Fruit fly (Drosophila melanogaster): ENCODE data around the gene trh.

trh gene

DNA sequence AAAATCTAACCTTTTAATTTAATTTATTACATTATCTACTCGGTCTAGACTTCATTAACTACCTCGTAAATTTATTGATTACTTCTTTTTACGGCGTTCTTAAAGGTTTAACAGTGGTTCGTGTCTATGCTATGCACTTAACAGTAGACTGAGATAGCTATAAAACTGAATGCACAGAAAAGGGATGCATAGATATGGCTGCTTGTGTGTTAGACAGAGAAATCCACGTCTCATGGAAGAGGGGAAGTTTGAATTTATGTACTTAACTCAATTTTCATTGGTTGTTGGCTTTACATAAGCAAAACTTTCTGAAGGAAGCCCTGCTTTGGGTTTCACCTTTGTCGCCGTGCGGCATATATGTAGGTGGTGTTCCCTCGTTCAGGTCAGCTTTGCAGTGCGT lies 40.1 kb upstream of the trh start (continued):
- TF ChIP-seq sc (optimal IDR thresholded peaks at IDR 0.05) (no peak), sc (GFP tag; optimal IDR thresholded peaks at IDR 0.05) (no peak), CG14965 (GFP tag; optimal IDR thresholded peaks at IDR 0.05; ENCODE audit: borderline replicate concordance) (no peak), Hmr (GFP tag; optimal IDR thresholded peaks at IDR 0.05) (no peak), CG12744 (GFP tag; optimal IDR thresholded peaks at IDR 0.05) (no peak), CG6654 (GFP tag; optimal IDR thresholded peaks at IDR 0.05) (no peak), Nf-YB (GFP tag; optimal IDR thresholded peaks at IDR 0.05) (peak; percentile 99), CG33213 (GFP tag; optimal IDR thresholded peaks at IDR 0.05) (no peak), ash1 (GFP tag; optimal IDR thresholded peaks at IDR 0.05) (no peak), CG13287 (GFP tag; IDR thresholded peaks at IDR 0.05; ENCODE audit: partially characterized antibody) (no peak; the same call in 1 of the 2 replicates), jigr1 (GFP tag; IDR thresholded peaks at IDR 0.05) (no peak), toy (GFP tag; IDR thresholded peaks at IDR 0.05) (no peak), CG18262 (tag; optimal IDR thresholded peaks at IDR 0.05) (no peak), bsh (GFP tag; optimal IDR thresholded peaks at IDR 0.05) (no peak), Spps (tag; optimal IDR thresholded peaks at IDR 0.05) (no peak), Gug (GFP tag; IDR thresholded peaks at IDR 0.05) (no peak), CG15479 (GFP tag; optimal IDR thresholded peaks at IDR 0.05) (no peak), CG2129 (GFP tag; IDR thresholded peaks at IDR 0.05; ENCODE audit: partially characterized antibody) (no peak), Myb (GFP tag; optimal IDR thresholded peaks at IDR 0.05) (no peak), ind (GFP tag; optimal IDR thresholded peaks at IDR 0.05) (no peak), MTF-1 (GFP tag; optimal IDR thresholded peaks at IDR 0.05; ENCODE audit: borderline replicate concordance) (no peak), CG3838 (GFP tag; optimal IDR thresholded peaks at IDR 0.05) (no peak), Adf1 (GFP tag; IDR thresholded peaks at IDR 0.05) (no peak; the same call in 1 of the 2 replicates), Nf-YA (GFP tag; IDR thresholded peaks at IDR 0.05) (peak; percentile 78), Usf (GFP tag; optimal IDR thresholded peaks at IDR 0.05) (no peak), Mes4 (GFP tag; optimal IDR thresholded peaks at IDR 0.05) (no peak), CG11695 (GFP tag; IDR thresholded peaks at IDR 0.05) (no peak), CG13296 (GFP tag; optimal IDR thresholded peaks at IDR 0.05) (no peak), CG11560 (tag; IDR thresholded peaks at IDR 0.05) (no peak), CG8290 (GFP tag; optimal IDR thresholded peaks at IDR 0.05) (no peak), CG8290 (tag; optimal IDR thresholded peaks at IDR 0.05) (no peak), CG10431 (GFP tag; optimal IDR thresholded peaks at IDR 0.05) (no peak), CG11398 (GFP tag; optimal IDR thresholded peaks at IDR 0.05) (no peak), Fer1 (GFP tag; optimal IDR thresholded peaks at IDR 0.05) (no peak), CG15011 (GFP tag; optimal IDR thresholded peaks at IDR 0.05) (no peak), schlank (tag; optimal IDR thresholded peaks at IDR 0.05) (no peak), CG8388 (GFP tag; optimal IDR thresholded peaks at IDR 0.05) (no peak), wdn (GFP tag; IDR thresholded peaks at IDR 0.05) (no peak), Abd-B (GFP tag; optimal IDR thresholded peaks at IDR 0.05) (peak; percentile 73), Deaf1 (tag; optimal IDR thresholded peaks at IDR 0.05) (peak; percentile 31), oc (tag; optimal IDR thresholded peaks at IDR 0.05) (no peak)

DNA sequence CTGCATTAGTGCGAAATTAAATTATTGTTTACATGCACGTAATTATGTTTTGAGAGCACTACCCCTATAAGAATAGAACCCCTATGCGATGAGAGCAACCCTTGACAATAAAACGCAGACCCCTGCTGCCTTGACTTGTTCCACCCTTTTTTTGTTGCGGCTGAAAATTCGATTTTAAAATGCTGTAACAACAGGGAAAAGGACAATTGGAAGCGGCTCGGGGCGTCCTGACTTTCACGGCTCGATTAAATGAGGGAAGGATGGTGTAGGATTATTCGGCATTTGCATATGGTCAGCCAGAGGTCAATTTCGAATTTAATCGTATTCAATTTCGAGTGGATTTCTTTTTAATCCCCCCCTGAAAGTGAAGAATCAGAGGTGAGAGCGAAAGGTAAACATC lies 32.1 kb upstream of the trh start:
- TF ChIP-seq pros (GFP tag; optimal IDR thresholded peaks at IDR 0.05) (peak; percentile 78), Awh (GFP tag; IDR thresholded peaks at IDR 0.05) (0 out of 2 replicates have a peak, but pooled peaks have one; percentile 15), CG7745 (tag; optimal IDR thresholded peaks at IDR 0.05) (peak; percentile 29), run (tag; optimal IDR thresholded peaks at IDR 0.05) (peak; percentile 61), Dad (GFP tag; optimal IDR thresholded peaks at IDR 0.05) (no peak), pb (GFP tag; optimal IDR thresholded peaks at IDR 0.05) (no peak), Kr (GFP tag; optimal IDR thresholded peaks at IDR 0.05) (peak; percentile 58), MBD-R2 (GFP tag; IDR thresholded peaks at IDR 0.05) (no peak), oc (tag; optimal IDR thresholded peaks at IDR 0.05) (peak; percentile 88), az2 (GFP tag; optimal IDR thresholded peaks at IDR 0.05) (no peak), sqz (GFP tag; optimal IDR thresholded peaks at IDR 0.05) (peak; percentile 8), slou (GFP tag; optimal IDR thresholded peaks at IDR 0.05) (no peak), gcm (GFP tag; optimal IDR thresholded peaks at IDR 0.05) (peak; percentile 42), tll (GFP tag; optimal IDR thresholded peaks at IDR 0.05) (peak in 1 of 2 experiments; percentile 67)
